Worm (Caenorhabditis elegans): ENCODE data around the gene C06A1.7.

ce11 chrII:10541923-10542486 lies 22.7 kb upstream of the C06A1.7 start, which contains the start of gene pro-1:
- TF ChIP-seq nhr-11 (tag; optimal IDR thresholded peaks at IDR 0.05) (peak; percentile 53), aly-2 (tag; optimal IDR thresholded peaks at IDR 0.05) (no peak), elt-3 (tag; optimal IDR thresholded peaks at IDR 0.05) (no peak), lin-13 (GFP tag; optimal IDR thresholded peaks at IDR 0.05) (peak; percentile 79), elt-1 (tag; optimal IDR thresholded peaks at IDR 0.05) (no peak), lin-11 (tag; optimal IDR thresholded peaks at IDR 0.05) (no peak), nhr-77 (tag; optimal IDR thresholded peaks at IDR 0.05) (no peak), unc-55 (GFP tag; optimal IDR thresholded peaks at IDR 0.05) (peak; percentile 79), F13H6.1 (tag; optimal IDR thresholded peaks at IDR 0.05) (peak; percentile 84), ztf-11 (tag; optimal IDR thresholded peaks at IDR 0.05) (no peak), ztf-4 (tag; optimal IDR thresholded peaks at IDR 0.05) (peak; percentile 97)

Data from whole organism, L2 larva.